Fruit fly (Drosophila melanogaster): Measurements from ENCODE around the gene CG32263.

CG32263 gene

dm6 chr3L:3811089-3811488, at the start of gene CG32263, which contains the start of gene PIG-B:
TSS of gene CG32263 (minus strand) at chr3L:3811114.
TSS of gene PIG-B (plus strand) at chr3L:3811263.
- no peak for TF ChIP-seq ttk (optimal IDR thresholded peaks at IDR 0.05)
- peak; percentile 2 for TF ChIP-seq psq (optimal IDR thresholded peaks at IDR 0.05)

- TF ChIP-seq insv (optimal IDR thresholded peaks at IDR 0.05) = no peak
- TF ChIP-seq Myc (optimal IDR thresholded peaks at IDR 0.05) = no peak
- TF ChIP-seq Sin3A (optimal IDR thresholded peaks at IDR 0.05) = no peak
- TF ChIP-seq psq (optimal IDR thresholded peaks at IDR 0.05) = no peak
- no peak for TF ChIP-seq ttk (optimal IDR thresholded peaks at IDR 0.05)
- TF ChIP-seq h (optimal IDR thresholded peaks at IDR 0.05) = no peak
Measured at dm6 chr3L:3856004-3856403, 45.1 kb upstream of the CG32263 start.

DNA sequence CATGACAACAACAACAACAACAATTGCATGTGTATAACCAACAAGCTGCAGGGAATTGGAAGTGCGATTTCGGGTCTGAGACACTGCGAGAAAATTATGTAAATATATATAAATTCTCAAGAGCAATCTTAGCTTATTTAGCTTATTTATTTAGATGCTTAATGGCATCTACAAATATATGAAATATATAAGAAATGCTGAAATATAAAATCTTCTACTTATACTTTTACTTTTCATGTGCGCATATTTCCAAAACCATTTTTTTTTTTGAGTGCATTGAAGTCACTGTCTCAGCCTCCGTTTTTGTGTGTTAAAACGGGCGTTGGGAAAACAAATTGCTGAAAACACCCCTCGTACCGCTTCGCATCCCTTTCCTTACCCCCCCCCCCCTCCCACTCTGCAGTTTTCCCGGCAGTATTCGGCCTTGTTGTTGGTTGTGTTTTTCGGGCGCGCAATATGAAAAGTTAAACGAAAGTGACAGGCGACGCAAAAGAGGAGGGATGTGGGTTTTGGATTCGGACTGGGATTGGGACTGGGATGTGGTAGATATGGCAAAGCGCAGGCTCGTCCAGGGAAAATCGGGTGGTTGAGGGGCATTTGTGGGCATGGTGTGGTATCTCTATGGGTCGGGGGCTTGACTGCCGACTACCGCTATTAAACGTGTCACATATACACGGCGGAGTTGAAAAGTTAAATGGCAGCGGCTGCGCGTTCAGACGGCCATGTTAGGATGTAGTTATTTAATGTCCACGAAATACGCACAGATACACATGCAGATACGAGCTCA, 44.5 kb upstream of the CG32263 start:
- no peak for TF ChIP-seq ttk (optimal IDR thresholded peaks at IDR 0.05)
- no peak for TF ChIP-seq insv (optimal IDR thresholded peaks at IDR 0.05)
- no peak for TF ChIP-seq Sin3A (optimal IDR thresholded peaks at IDR 0.05)
- no peak for TF ChIP-seq Myc (optimal IDR thresholded peaks at IDR 0.05)
- no peak for TF ChIP-seq h (optimal IDR thresholded peaks at IDR 0.05)
- no peak for TF ChIP-seq psq (optimal IDR thresholded peaks at IDR 0.05)

- TF ChIP-seq insv (optimal IDR thresholded peaks at IDR 0.05) (no peak), psq (optimal IDR thresholded peaks at IDR 0.05) (no peak)
Measured at dm6 chr3L:3852842-3853241, 41.9 kb upstream of the CG32263 start.

DNA sequence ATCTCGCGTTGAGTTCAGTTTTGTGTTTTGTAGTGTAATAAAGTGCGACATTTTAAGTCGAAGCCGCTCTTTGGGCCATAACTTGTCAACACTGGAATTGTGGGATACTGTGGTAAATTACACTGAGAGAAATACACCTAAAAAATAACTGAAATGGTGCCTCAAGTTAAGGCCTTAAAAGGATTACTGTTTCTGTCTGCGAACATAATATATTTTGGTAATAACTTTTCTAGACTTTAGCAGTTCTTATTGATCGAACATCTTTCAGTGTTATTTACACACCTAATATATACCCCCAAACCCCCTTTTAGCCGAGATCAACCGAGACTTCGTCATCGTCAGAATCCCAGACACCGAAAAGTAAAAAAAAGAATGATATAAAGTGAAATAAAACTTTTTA, 40.9 kb upstream of the CG32263 start:
- TF ChIP-seq Sin3A (optimal IDR thresholded peaks at IDR 0.05) (no peak), ttk (optimal IDR thresholded peaks at IDR 0.05) (no peak), h (optimal IDR thresholded peaks at IDR 0.05) (no peak), insv (optimal IDR thresholded peaks at IDR 0.05) (no peak), psq (optimal IDR thresholded peaks at IDR 0.05) (no peak), Myc (optimal IDR thresholded peaks at IDR 0.05) (no peak)

dm6 chr3L:3851048-3851447, 40.1 kb upstream of the CG32263 start:
- TF ChIP-seq Sin3A (optimal IDR thresholded peaks at IDR 0.05) (no peak), psq (optimal IDR thresholded peaks at IDR 0.05) (no peak), Myc (optimal IDR thresholded peaks at IDR 0.05) (no peak), h (optimal IDR thresholded peaks at IDR 0.05) (no peak), ttk (optimal IDR thresholded peaks at IDR 0.05) (no peak), insv (optimal IDR thresholded peaks at IDR 0.05) (no peak)

DNA sequence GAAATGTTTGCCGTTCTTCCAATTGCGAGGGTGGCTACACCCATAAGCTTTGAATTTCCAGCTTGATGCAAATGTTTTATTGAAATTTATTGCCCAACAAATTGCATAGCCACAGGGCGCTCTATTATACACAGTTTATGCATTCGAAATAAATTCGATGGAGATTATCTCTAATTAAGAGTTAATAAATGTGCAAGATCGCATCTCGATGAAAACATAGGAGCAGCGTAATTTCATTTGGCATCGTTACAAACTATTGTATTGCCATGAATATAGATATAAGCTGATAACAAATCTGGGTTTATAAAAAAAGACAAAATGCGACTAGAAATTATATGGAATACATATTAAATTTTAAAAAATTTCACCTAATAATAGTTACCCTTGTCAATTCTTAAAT, 39.6 kb upstream of the CG32263 start:
- TF ChIP-seq Sin3A (optimal IDR thresholded peaks at IDR 0.05) (no peak), h (optimal IDR thresholded peaks at IDR 0.05) (no peak), ttk (optimal IDR thresholded peaks at IDR 0.05) (no peak), insv (optimal IDR thresholded peaks at IDR 0.05) (no peak), psq (optimal IDR thresholded peaks at IDR 0.05) (no peak), Myc (optimal IDR thresholded peaks at IDR 0.05) (no peak)

DNA sequence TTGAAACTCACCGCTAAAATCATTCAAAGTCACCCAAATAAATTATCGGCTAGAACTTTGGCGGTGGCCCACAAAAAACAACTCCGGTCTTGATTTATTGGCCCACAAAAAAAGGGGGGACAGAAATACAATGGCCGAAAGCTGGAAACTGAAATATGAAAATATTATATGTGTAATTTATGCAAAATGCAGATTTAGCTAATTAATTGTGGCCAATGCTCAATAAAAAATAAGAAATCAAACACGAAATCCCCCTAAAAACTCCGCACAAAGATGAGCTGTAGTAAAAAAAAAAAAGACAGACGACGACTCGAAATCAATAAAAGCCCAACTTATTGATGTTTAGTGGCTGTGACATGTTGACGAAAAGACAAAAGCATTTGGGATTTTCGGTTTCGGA, 38.8 kb upstream of the CG32263 start:
- TF ChIP-seq h (optimal IDR thresholded peaks at IDR 0.05) (no peak), ttk (optimal IDR thresholded peaks at IDR 0.05) (no peak), insv (optimal IDR thresholded peaks at IDR 0.05) (no peak), psq (optimal IDR thresholded peaks at IDR 0.05) (no peak)

- TF ChIP-seq ttk (optimal IDR thresholded peaks at IDR 0.05) (no peak), Myc (optimal IDR thresholded peaks at IDR 0.05) (no peak), h (optimal IDR thresholded peaks at IDR 0.05) (no peak), psq (optimal IDR thresholded peaks at IDR 0.05) (no peak), Sin3A (optimal IDR thresholded peaks at IDR 0.05) (no peak), insv (optimal IDR thresholded peaks at IDR 0.05) (no peak)
Measured at dm6 chr3L:3848687-3849270, 37.9 kb upstream of the CG32263 start.

- TF ChIP-seq insv (optimal IDR thresholded peaks at IDR 0.05) = no peak
- TF ChIP-seq psq (optimal IDR thresholded peaks at IDR 0.05) = no peak
- no peak for TF ChIP-seq Sin3A (optimal IDR thresholded peaks at IDR 0.05)
- TF ChIP-seq ttk (optimal IDR thresholded peaks at IDR 0.05) = no peak
- no peak for TF ChIP-seq Myc (optimal IDR thresholded peaks at IDR 0.05)
- TF ChIP-seq h (optimal IDR thresholded peaks at IDR 0.05) = no peak
Measured at dm6 chr3L:3847810-3848326, 37.0 kb upstream of the CG32263 start.

DNA sequence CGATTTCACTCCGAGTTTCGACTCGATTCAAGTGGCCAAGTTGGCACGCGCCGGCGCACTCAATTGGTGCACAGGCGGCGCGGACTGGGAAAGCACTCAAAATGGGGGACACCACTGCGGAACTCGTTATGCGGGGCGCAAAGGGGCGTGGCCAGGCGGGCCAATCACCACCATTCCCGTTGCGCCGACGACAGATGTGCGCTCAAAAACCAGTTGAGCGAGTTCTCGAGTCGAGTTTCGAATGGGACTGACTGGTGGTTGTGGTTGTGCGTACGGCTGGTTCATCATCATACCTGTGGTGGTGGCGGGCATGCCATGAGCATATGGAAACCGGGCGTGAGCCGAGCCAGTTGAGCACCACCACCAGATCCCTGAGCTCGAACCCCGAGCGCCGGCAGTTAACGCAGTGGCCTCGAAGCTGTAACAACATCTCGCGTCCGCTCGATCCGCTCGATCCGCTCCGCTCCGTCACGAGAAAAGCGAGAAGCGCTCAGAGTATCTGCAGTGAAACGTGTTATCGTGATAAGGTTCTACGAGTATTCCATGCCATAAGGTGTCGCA, 35.0 kb upstream of the CG32263 start, which contains the start of gene Awh:
Gene Awh, plus strand, starts transcription at position 392 of the 561 bp plus-strand sequence.
- no peak for TF ChIP-seq psq (optimal IDR thresholded peaks at IDR 0.05)
- TF ChIP-seq ttk (optimal IDR thresholded peaks at IDR 0.05) = no peak

dm6 chr3L:3842981-3843701, 32.2 kb upstream of the CG32263 start:
- TF ChIP-seq Sin3A (optimal IDR thresholded peaks at IDR 0.05) (no peak), insv (optimal IDR thresholded peaks at IDR 0.05) (no peak), ttk (optimal IDR thresholded peaks at IDR 0.05) (no peak), h (optimal IDR thresholded peaks at IDR 0.05) (no peak), Myc (optimal IDR thresholded peaks at IDR 0.05) (no peak), psq (optimal IDR thresholded peaks at IDR 0.05) (no peak)
